Fruit fly (Drosophila melanogaster) whole organism, pupa: ENCODE measurements around the gene CG42537.

Experiments
- CG13204 ChIP-seq: fragments of 200-800 bp; sonication (Bioruptor generic); optimal IDR thresholded peaks from 2 replicates; lab custom pipeline; 2018; ENCODE audit warnings: missing biosample characterization, mild to moderate bottlenecking, missing genetic modification characterization, moderate library complexity
- CG15710 ChIP-seq: fragments of 200-800 bp; sonication (Bioruptor generic); optimal IDR thresholded peaks from 2 replicates; lab custom pipeline; 2018; ENCODE audit warnings: missing biosample characterization, mild to moderate bottlenecking, missing genetic modification characterization, moderate library complexity
- CG34367 ChIP-seq: fragments of 200-800 bp; sonication (Bioruptor generic); optimal IDR thresholded peaks from 2 replicates; lab custom pipeline; 2018; ENCODE audit warnings: missing biosample characterization, mild to moderate bottlenecking, missing genetic modification characterization
- CG8301 ChIP-seq: fragments of 200-800 bp; sonication (Bioruptor generic); optimal IDR thresholded peaks from 2 replicates; lab custom pipeline; 2018; ENCODE audit warnings: missing biosample characterization, mild to moderate bottlenecking, missing genetic modification characterization
- Ets98B ChIP-seq: fragments of 200-800 bp; sonication (Bioruptor generic); IDR thresholded peaks from 2 replicates; pipeline ENCODE4 v1.3.6; 2022; ENCODE audit warnings: missing biosample characterization, missing genetic modification characterization
- Pif1A ChIP-seq: fragments of 200-800 bp; sonication (Bioruptor generic); optimal IDR thresholded peaks from 3 replicates; lab custom pipeline; 2016; ENCODE audit warnings: missing biosample characterization, missing genetic modification characterization
- fd96Ca ChIP-seq: fragments of 200-800 bp; sonication (Bioruptor generic); IDR thresholded peaks from 3 replicates; pipeline ENCODE4 v1.3.6; 2022; ENCODE audit warnings: missing biosample characterization, missing genetic modification characterization
- gl ChIP-seq: fragments of 200-800 bp; sonication (Bioruptor generic); optimal IDR thresholded peaks from 2 replicates; lab custom pipeline; 2018; ENCODE audit warnings: missing biosample characterization, mild to moderate bottlenecking, missing genetic modification characterization
- rn ChIP-seq: fragments of 200-800 bp; sonication (Bioruptor generic); IDR thresholded peaks from 2 replicates; pipeline ENCODE4 v1.3.6; 2022; ENCODE audit warnings: missing biosample characterization, missing genetic modification characterization

DNA sequence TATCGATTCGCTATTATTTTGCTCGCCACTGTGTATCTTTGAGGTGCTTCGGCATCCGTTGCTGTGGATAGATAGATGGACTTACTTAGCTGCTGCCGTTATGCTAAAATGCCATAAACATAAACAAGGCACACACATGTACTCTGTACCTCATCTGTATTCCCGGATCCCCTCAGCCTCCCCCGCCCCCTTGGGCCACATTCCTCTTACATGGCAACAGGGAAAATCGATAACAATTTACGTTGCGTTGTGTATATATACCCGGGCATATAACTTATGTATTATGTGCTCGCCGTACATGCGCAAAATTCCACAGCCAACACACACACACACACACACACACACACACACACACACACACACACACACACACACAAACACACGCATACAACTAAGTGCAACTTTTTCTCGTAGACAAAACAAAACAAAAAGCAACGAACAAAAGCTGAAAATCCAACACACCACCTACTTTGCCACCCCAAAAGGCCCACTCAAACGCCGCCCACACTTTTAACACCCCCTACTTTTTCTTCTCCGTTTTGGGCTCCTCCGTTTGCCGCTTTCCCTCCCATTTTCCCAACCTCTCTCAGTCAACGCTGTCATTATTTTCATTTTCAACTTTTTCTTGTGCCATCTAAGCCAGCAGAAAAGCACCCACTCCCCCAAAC, 36.3 kb downstream of the CG42537 start:
- no peak for TF ChIP-seq fd96Ca
- no peak for TF ChIP-seq Pif1A (GFP tag; lab: Kevin White, UChicago)
- no peak for TF ChIP-seq rn (GFP tag; lab: Robert Waterston, UW)
- no peak for TF ChIP-seq Ets98B (GFP tag; lab: Robert Waterston, UW)
- TF ChIP-seq CG8301 (tag; lab: Kevin White, UChicago) = no peak
- no peak for TF ChIP-seq gl (tag; lab: Kevin White, UChicago)
- no peak for TF ChIP-seq CG34367 (tag; lab: Kevin White, UChicago)
- TF ChIP-seq CG13204 (GFP tag; lab: Kevin White, UChicago) = no peak
- TF ChIP-seq CG15710 (tag; lab: Kevin White, UChicago) = no peak
